Worm (Caenorhabditis elegans) whole organism, L3 larva: Measurements from ENCODE around the gene F54D1.6.
"Not testable (repeated sequence)": the region's sequence is repeated elsewhere in the genome, so short reads cannot be mapped to it uniquely, and the experiment has no call there.

Source experiments
- R02D3.7 ChIP-seq: fragments of 150-350 bp; optimal IDR thresholded peaks from 2 replicates; lab custom pipeline; 2014; ENCODE audit warnings: missing biosample characterization, missing genetic modification characterization
- ama-1 ChIP-seq: fragments of 150-350 bp; optimal IDR thresholded peaks from 2 replicates; lab custom pipeline; 2018
- ceh-16 ChIP-seq: sonication (generic microtip); optimal IDR thresholded peaks from 2 replicates; lab custom pipeline; 2017; ENCODE audit warnings: missing biosample characterization, missing genetic modification characterization
- ceh-9 ChIP-seq: sonication (generic microtip); optimal IDR thresholded peaks from 2 replicates; lab custom pipeline; 2018; ENCODE audit warnings: missing biosample characterization, missing genetic modification characterization
- daf-12 ChIP-seq: fragments of 150-350 bp; optimal IDR thresholded peaks from 2 replicates; lab custom pipeline; 2014; ENCODE audit warnings: missing biosample characterization, missing genetic modification reagents, missing genetic modification characterization
- egl-27 ChIP-seq: sonication (generic microtip); optimal IDR thresholded peaks from 4 replicates; lab custom pipeline; 2017; ENCODE audit warnings: missing biosample characterization, missing genetic modification reagents, missing genetic modification characterization
- egl-5 ChIP-seq: fragments of 150-350 bp; optimal IDR thresholded peaks from 2 replicates; lab custom pipeline; 2017; ENCODE audit warnings: missing biosample characterization, missing genetic modification reagents, missing genetic modification characterization, inconsistent platforms
- elt-2 ChIP-seq: sonication (generic microtip); optimal IDR thresholded peaks from 2 replicates; lab custom pipeline; 2016; ENCODE audit warnings: missing genetic modification reagents, mild to moderate bottlenecking, missing genetic modification characterization, missing compliant biosample characterization
- elt-3 ChIP-seq, 3 experiments: fragments of 150-350 bp in 1 of 3; sonication (generic microtip) in 2 of 3; optimal IDR thresholded peaks; 2 replicates in 2 of 3; 4 replicates in 1 of 3; lab custom pipeline; 2014 to 2017; ENCODE audit warnings: missing biosample characterization in 3 of 3, missing genetic modification characterization in 3 of 3
- fkh-2 ChIP-seq: fragments of 150-350 bp; optimal IDR thresholded peaks from 2 replicates; lab custom pipeline; 2014; ENCODE audit warnings: missing biosample characterization, missing genetic modification reagents, missing genetic modification characterization
- hmg-11 ChIP-seq: sonication (generic microtip); optimal IDR thresholded peaks from 2 replicates; lab custom pipeline; 2016; ENCODE audit warnings: missing genetic modification characterization, missing compliant biosample characterization
- jun-1 ChIP-seq: fragments of 150-350 bp; optimal IDR thresholded peaks from 2 replicates; lab custom pipeline; 2014; ENCODE audit warnings: missing biosample characterization, missing genetic modification reagents, missing genetic modification characterization
- lin-15B ChIP-seq: fragments of 150-350 bp; optimal IDR thresholded peaks from 2 replicates; lab custom pipeline; 2014; ENCODE audit warnings: missing biosample characterization, missing genetic modification characterization
- lin-39 ChIP-seq: fragments of 150-350 bp; optimal IDR thresholded peaks from 2 replicates; lab custom pipeline; 2018; ENCODE audit warnings: missing biosample characterization, missing genetic modification reagents, missing genetic modification characterization
- lsy-12 ChIP-seq: sonication (generic microtip); optimal IDR thresholded peaks from 2 replicates; lab custom pipeline; 2016; ENCODE audit warnings: mild to moderate bottlenecking, missing genetic modification characterization, missing compliant biosample characterization
- mdl-1 ChIP-seq: fragments of 150-350 bp; optimal IDR thresholded peaks from 2 replicates; lab custom pipeline; 2014; ENCODE audit warnings: missing biosample characterization, missing genetic modification characterization
- nhr-11 ChIP-seq: fragments of 150-350 bp; optimal IDR thresholded peaks from 2 replicates; lab custom pipeline; 2014; ENCODE audit warnings: missing biosample characterization, missing genetic modification characterization
- nhr-12 ChIP-seq: fragments of 150-350 bp; optimal IDR thresholded peaks from 2 replicates; lab custom pipeline; 2014; ENCODE audit warnings: missing biosample characterization, missing genetic modification characterization
- nhr-23 ChIP-seq: fragments of 150-350 bp; optimal IDR thresholded peaks from 2 replicates; lab custom pipeline; 2014; ENCODE audit warnings: missing biosample characterization, missing genetic modification reagents, missing genetic modification characterization
- nhr-237 ChIP-seq: fragments of 150-350 bp; optimal IDR thresholded peaks from 2 replicates; lab custom pipeline; 2014; ENCODE audit warnings: missing biosample characterization, missing genetic modification characterization
- nhr-25 ChIP-seq: sonication (generic microtip); optimal IDR thresholded peaks from 2 replicates; lab custom pipeline; 2017; ENCODE audit warnings: missing biosample characterization, missing genetic modification characterization
- nhr-28 ChIP-seq: fragments of 150-350 bp; optimal IDR thresholded peaks from 2 replicates; lab custom pipeline; 2014; ENCODE audit warnings: missing biosample characterization, missing genetic modification characterization
- nhr-43 ChIP-seq: sonication (generic microtip); optimal IDR thresholded peaks from 2 replicates; lab custom pipeline; 2016; ENCODE audit warnings: mild to moderate bottlenecking, missing genetic modification characterization, missing compliant biosample characterization; ENCODE audit not compliant: poor library complexity, severe bottlenecking
- nhr-67 ChIP-seq: fragments of 150-350 bp; optimal IDR thresholded peaks from 2 replicates; lab custom pipeline; 2014; ENCODE audit warnings: missing biosample characterization, missing genetic modification characterization
- pha-4 ChIP-seq: fragments of 150-350 bp; optimal IDR thresholded peaks from 2 replicates; lab custom pipeline; 2014; ENCODE audit warnings: missing biosample characterization, missing genetic modification reagents, missing genetic modification characterization
- snpc-4 ChIP-seq: fragments of 150-350 bp; optimal IDR thresholded peaks from 2 replicates; lab custom pipeline; 2014; ENCODE audit warnings: missing biosample characterization, missing genetic modification characterization
- tbx-2 ChIP-seq: sonication (generic microtip); optimal IDR thresholded peaks from 2 replicates; lab custom pipeline; 2016; ENCODE audit warnings: mild to moderate bottlenecking, missing genetic modification characterization, missing compliant biosample characterization
- unc-39 ChIP-seq: sonication (generic microtip); optimal IDR thresholded peaks from 4 replicates; lab custom pipeline; 2017; ENCODE audit warnings: missing biosample characterization, missing genetic modification characterization
- unc-62 ChIP-seq: fragments of 150-350 bp; sonication (generic microtip); optimal IDR thresholded peaks from 4 replicates; lab custom pipeline; 2014; ENCODE audit warnings: missing biosample characterization, missing genetic modification reagents, missing genetic modification characterization
- zag-1 ChIP-seq: fragments of 150-350 bp; optimal IDR thresholded peaks from 2 replicates; lab custom pipeline; 2014; ENCODE audit warnings: missing biosample characterization, missing genetic modification characterization
- ztf-11 ChIP-seq: fragments of 150-350 bp; optimal IDR thresholded peaks from 2 replicates; lab custom pipeline; 2014; ENCODE audit warnings: missing biosample characterization, missing genetic modification characterization
- ztf-4 ChIP-seq: fragments of 150-350 bp; optimal IDR thresholded peaks from 2 replicates; lab custom pipeline; 2014; ENCODE audit warnings: missing biosample characterization, missing genetic modification characterization

The F54D1.6 gene

ce11 chrIV:11323666-11324065 is 36.1 kb downstream of the F54D1.6 start:
- TF ChIP-seq unc-39 (tag; lab: Kevin White, UChicago) (no peak), nhr-11 (no peak), egl-27 (no peak), daf-12 (tag; lab: Kevin White, UChicago) (no peak), ceh-16 (tag; lab: Kevin White, UChicago) (no peak), lin-15B (no peak), hmg-11 (tag; lab: Kevin White, UChicago) (no peak), lin-39 (tag; lab: Kevin White, UChicago) (no peak), nhr-67 (tag; lab: Kevin White, UChicago) (no peak), tbx-2 (no peak), mdl-1 (tag; lab: Kevin White, UChicago) (no peak)

ce11 chrIV:11324741-11325140 is 37.1 kb downstream of the F54D1.6 start, which contains the start of gene his-48:
TSS of gene his-48 (plus strand) at chrIV:11324745.
- TF ChIP-seq lin-39 (tag; lab: Kevin White, UChicago); egl-27; ztf-4 (tag; lab: Kevin White, UChicago): not testable (repeated sequence)

ce11 chrIV:11326939-11327565 is 39.4 kb downstream of the F54D1.6 start, which contains the start of gene B0035.21:
TSS of gene B0035.21 (plus strand) at chrIV:11327260.
- TF ChIP-seq hmg-11 (tag; lab: Kevin White, UChicago) (no peak), ceh-16 (tag; lab: Kevin White, UChicago) (no peak), ztf-11 (tag; lab: Kevin White, UChicago) (no peak), nhr-43 (no peak)

ce11 chrIV:11329269-11329668 is 41.7 kb downstream of the F54D1.6 start, which contains the start of gene leo-1:
TSS of gene leo-1 (minus strand) at chrIV:11329369.
- no peak for TF ChIP-seq fkh-2
- no peak for TF ChIP-seq snpc-4 (tag; lab: Kevin White, UChicago)
- no peak for TF ChIP-seq ztf-11 (tag; lab: Kevin White, UChicago)
- TF ChIP-seq R02D3.7 (tag; lab: Kevin White, UChicago) = no peak
- TF ChIP-seq elt-2 (tag; lab: Kevin White, UChicago) = no peak
- TF ChIP-seq unc-39 (tag; lab: Kevin White, UChicago) = no peak
- TF ChIP-seq egl-5 (tag; lab: Kevin White, UChicago) = no peak
- no peak for TF ChIP-seq elt-3 (tag; optimal IDR thresholded peaks at IDR 0.05; lab: Kevin White, UChicago)
- TF ChIP-seq nhr-237 (tag; lab: Kevin White, UChicago) = no peak
- no peak for TF ChIP-seq nhr-43
- no peak for TF ChIP-seq tbx-2
- TF ChIP-seq nhr-28 = no peak
- no peak for TF ChIP-seq ama-1 (lab: Kevin White, UChicago)
- no peak for TF ChIP-seq nhr-12
- no peak for TF ChIP-seq zag-1 (tag; lab: Kevin White, UChicago)
- TF ChIP-seq lsy-12 (tag; lab: Kevin White, UChicago) = no peak
- no peak for TF ChIP-seq ztf-4 (tag; lab: Kevin White, UChicago)
- TF ChIP-seq nhr-67 (tag; lab: Kevin White, UChicago) = no peak

ce11 chrIV:11332751-11333150 is 45.1 kb downstream of the F54D1.6 start, which contains the start of gene sart-3:
TSS of gene sart-3 (minus strand) at chrIV:11332969.
- peak; percentile 43 for TF ChIP-seq pha-4 (tag; lab: Kevin White, UChicago)
- no peak for TF ChIP-seq nhr-25 (tag; lab: Kevin White, UChicago)
- peak; percentile 24 for TF ChIP-seq lin-15B

ce11 chrIV:11336180-11336579 is 48.6 kb downstream of the F54D1.6 start:
- TF ChIP-seq jun-1 (no peak), unc-62 (GFP tag; lab: Kevin White, UChicago) (no peak), snpc-4 (tag; lab: Kevin White, UChicago) (no peak), elt-3 (tag; optimal IDR thresholded peaks at IDR 0.05; lab: Kevin White, UChicago) (no peak), ceh-9 (tag; lab: Kevin White, UChicago) (no peak), ama-1 (lab: Kevin White, UChicago) (no peak), lsy-12 (tag; lab: Kevin White, UChicago) (no peak), R02D3.7 (tag; lab: Kevin White, UChicago) (no peak), zag-1 (tag; lab: Kevin White, UChicago) (no peak), nhr-23 (no peak), nhr-28 (no peak)
